Fruit fly (Drosophila melanogaster) whole organism: ENCODE results near the gene CG1847.

Experiments used
- CG8478 ChIP-seq: fragments of >200 bp; optimal IDR thresholded peaks from 2 replicates; lab custom pipeline; 2018; ENCODE audit warnings: inconsistent platforms
- Dll ChIP-seq: fragments of >200 bp; optimal IDR thresholded peaks from 2 replicates; lab custom pipeline; 2017
- usp ChIP-seq: fragments of >200 bp; optimal IDR thresholded peaks from 2 replicates; lab custom pipeline; 2017; ENCODE audit warnings: missing biosample characterization, missing genetic modification characterization, mixed read lengths

DNA sequence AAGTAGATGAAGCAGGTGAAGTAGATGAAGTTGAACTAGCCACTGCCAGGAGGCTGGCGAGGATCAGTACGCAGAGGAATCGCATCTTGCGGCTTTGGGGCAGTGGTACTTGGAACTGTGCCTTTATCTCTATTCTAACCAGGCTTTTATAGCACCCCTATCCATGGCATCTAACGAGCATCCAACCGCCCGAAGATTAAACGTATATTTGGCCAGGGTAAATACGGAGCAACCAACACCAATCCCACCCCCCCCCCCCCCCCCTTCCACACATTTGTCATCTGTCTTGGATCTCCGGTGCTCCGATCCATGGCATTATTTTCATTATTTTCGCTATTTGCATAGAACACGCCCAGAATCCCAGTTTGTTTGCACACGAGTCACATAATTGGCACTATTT is 31.0 kb upstream of the CG1847 start, which contains the start of gene CG15741:
- TF ChIP-seq Dll (lab: Kevin White, UChicago): no peak
- TF ChIP-seq CG8478 (lab: Kevin White, UChicago): no peak
- no peak for TF ChIP-seq usp (GFP tag; lab: Kevin White, UChicago)
